Fruit fly (Drosophila melanogaster) whole organism, embryonic: ENCODE results near the gene CG7601.
A peak's percentile ranks its signal among the peaks of the same experiment; 100 is the strongest.

Source experiments
- Asciz ChIP-seq: fragments of 200-800 bp; sonication (Bioruptor generic); optimal IDR thresholded peaks from 2 replicates; lab custom pipeline; 2017; ENCODE audit warnings: missing biosample characterization, mild to moderate bottlenecking, missing genetic modification characterization, missing genetic modification reagents
- Awh ChIP-seq: fragments of 200-800 bp; sonication (Bioruptor generic); IDR thresholded peaks from 2 replicates; pipeline ENCODE4, ENCODE4 v1.3.6; 2022; ENCODE audit warnings: missing biosample characterization, missing genetic modification characterization
- Bgb ChIP-seq: fragments of 200-800 bp; sonication (Bioruptor generic); IDR thresholded peaks from 2 replicates; pipeline ENCODE4 v1.3.6; 2022; ENCODE audit warnings: missing biosample characterization, missing genetic modification characterization; ENCODE audit not compliant: partially characterized antibody
- BtbVII ChIP-seq: fragments of 200-800 bp; sonication (Bioruptor generic); optimal IDR thresholded peaks from 3 replicates; lab custom pipeline; 2017; ENCODE audit warnings: missing biosample characterization, mild to moderate bottlenecking, missing genetic modification characterization
- CG10431 ChIP-seq: fragments of 200-800 bp; sonication (Bioruptor generic); optimal IDR thresholded peaks from 3 replicates; lab custom pipeline; 2018; ENCODE audit warnings: missing biosample characterization, mild to moderate bottlenecking, missing genetic modification characterization
- CG10565 ChIP-seq: fragments of 200-800 bp; sonication (Bioruptor generic); optimal IDR thresholded peaks from 3 replicates; lab custom pipeline; 2016; ENCODE audit warnings: missing biosample characterization, mild to moderate bottlenecking, missing genetic modification characterization
- CG11085 ChIP-seq: fragments of 200-800 bp; sonication (Bioruptor generic); IDR thresholded peaks from 2 replicates; pipeline ENCODE4 v1.3.6; 2022; ENCODE audit warnings: missing biosample characterization, missing genetic modification characterization
- CG13296 ChIP-seq: fragments of 200-800 bp; sonication (Bioruptor generic); optimal IDR thresholded peaks from 3 replicates; lab custom pipeline; 2018; ENCODE audit warnings: missing biosample characterization, mild to moderate bottlenecking, missing genetic modification characterization
- CG1603 ChIP-seq: fragments of 200-800 bp; sonication (Bioruptor generic); optimal IDR thresholded peaks from 2 replicates; lab custom pipeline; 2019; ENCODE audit warnings: missing biosample characterization, mild to moderate bottlenecking, missing genetic modification characterization, moderate library complexity
- CG17328 ChIP-seq: fragments of 200-800 bp; sonication (Bioruptor generic); IDR thresholded peaks from 2 replicates; pipeline ENCODE4 v1.3.6; 2022; ENCODE audit warnings: missing biosample characterization, missing genetic modification characterization
- CG17359 ChIP-seq: fragments of 200-800 bp; sonication (Bioruptor generic); optimal IDR thresholded peaks from 3 replicates; lab custom pipeline; 2018; ENCODE audit warnings: missing biosample characterization, mild to moderate bottlenecking, missing genetic modification characterization, moderate library complexity
- CG17568 ChIP-seq: fragments of 200-800 bp; sonication (Bioruptor generic); optimal IDR thresholded peaks from 2 replicates; lab custom pipeline; 2018; ENCODE audit warnings: missing biosample characterization, mild to moderate bottlenecking, missing genetic modification characterization, moderate library complexity
- CG2712 ChIP-seq: fragments of 200-800 bp; optimal IDR thresholded peaks from 3 replicates; lab custom pipeline; 2019; ENCODE audit warnings: missing biosample characterization, mild to moderate bottlenecking, missing genetic modification characterization, moderate library complexity
- CG2875 ChIP-seq: fragments of 200-800 bp; sonication (Bioruptor generic); optimal IDR thresholded peaks from 2 replicates; lab custom pipeline; 2017; ENCODE audit warnings: missing biosample characterization, mild to moderate bottlenecking, missing genetic modification characterization, missing genetic modification reagents
- CG3281 ChIP-seq: fragments of 200-800 bp; sonication (Bioruptor generic); optimal IDR thresholded peaks from 3 replicates; lab custom pipeline; 2017; ENCODE audit warnings: missing biosample characterization, mild to moderate bottlenecking, missing genetic modification characterization
- CG3407 ChIP-seq: fragments of 200-800 bp; sonication (Bioruptor generic); optimal IDR thresholded peaks from 2 replicates; lab custom pipeline; 2018; ENCODE audit warnings: missing biosample characterization, mild to moderate bottlenecking, missing genetic modification characterization
- CG34422 ChIP-seq: fragments of 200-800 bp; sonication (Bioruptor generic); IDR thresholded peaks from 3 replicates; pipeline ENCODE4 v1.3.6; 2022; ENCODE audit warnings: missing biosample characterization, missing genetic modification characterization
- CG3838 ChIP-seq: fragments of 200-800 bp; sonication (Bioruptor generic); optimal IDR thresholded peaks from 3 replicates; lab custom pipeline; 2016; ENCODE audit warnings: missing biosample characterization, missing genetic modification characterization
- CG42726 ChIP-seq: fragments of 200-800 bp; sonication (Bioruptor generic); IDR thresholded peaks from 2 replicates; pipeline ENCODE4 v1.3.6; 2022; ENCODE audit warnings: missing biosample characterization, missing genetic modification characterization; ENCODE audit not compliant: partially characterized antibody
- CG6791 ChIP-seq: fragments of 200-800 bp; sonication (Bioruptor generic); IDR thresholded peaks from 3 replicates; pipeline ENCODE4 v1.3.6; 2022; ENCODE audit warnings: missing biosample characterization, missing genetic modification characterization; ENCODE audit not compliant: partially characterized antibody
- CG6813 ChIP-seq: fragments of 200-800 bp; sonication (Bioruptor generic); optimal IDR thresholded peaks from 2 replicates; lab custom pipeline; 2017; ENCODE audit warnings: missing biosample characterization, missing genetic modification characterization, mild to moderate bottlenecking, moderate library complexity, missing genetic modification reagents
- CG7357 ChIP-seq: fragments of 200-800 bp; sonication (Bioruptor generic); IDR thresholded peaks from 3 replicates; pipeline ENCODE4 v1.3.6; 2022; ENCODE audit warnings: missing biosample characterization, missing genetic modification characterization
- CG8281 ChIP-seq: fragments of 200-800 bp; sonication (Bioruptor generic); optimal IDR thresholded peaks from 2 replicates; lab custom pipeline; 2018; ENCODE audit warnings: missing biosample characterization, mild to moderate bottlenecking, missing genetic modification characterization, moderate library complexity
- CG8290 ChIP-seq, 3 experiments: fragments of 200-800 bp; sonication (Bioruptor generic); optimal IDR thresholded peaks; 2 replicates each; lab custom pipeline; 2016 to 2019; ENCODE audit warnings: missing biosample characterization in 3 of 3, missing genetic modification characterization in 3 of 3, mild to moderate bottlenecking in 2 of 3, moderate library complexity in 1 of 3
- CG8388 ChIP-seq: fragments of 200-800 bp; sonication (Bioruptor generic); optimal IDR thresholded peaks from 2 replicates; lab custom pipeline; 2019; ENCODE audit warnings: missing biosample characterization, mild to moderate bottlenecking, missing genetic modification characterization, moderate library complexity
- CG8765 ChIP-seq: fragments of 200-800 bp; sonication (Bioruptor generic); IDR thresholded peaks from 2 replicates; pipeline ENCODE4 v1.3.6; 2022; ENCODE audit warnings: missing biosample characterization, missing genetic modification characterization
- CG8944 ChIP-seq: fragments of 200-800 bp; sonication (Bioruptor generic); optimal IDR thresholded peaks from 3 replicates; lab custom pipeline; 2016; ENCODE audit warnings: missing biosample characterization, missing genetic modification characterization
- CG9215 ChIP-seq: fragments of 200-800 bp; sonication (Bioruptor generic); IDR thresholded peaks from 2 replicates; pipeline ENCODE4 v1.3.6; 2022; ENCODE audit warnings: missing biosample characterization, missing genetic modification characterization
- CHES-1-like ChIP-seq: fragments of 200-800 bp; sonication (Bioruptor generic); optimal IDR thresholded peaks from 2 replicates; lab custom pipeline; 2016; ENCODE audit warnings: missing biosample characterization, missing genetic modification characterization
- CkIIα-i1 ChIP-seq: fragments of 200-800 bp; sonication (Bioruptor generic); IDR thresholded peaks from 2 replicates; pipeline ENCODE4 v1.3.6; 2022; ENCODE audit warnings: missing biosample characterization, missing genetic modification characterization
- Dbx ChIP-seq: fragments of 200-800 bp; sonication (Bioruptor generic); IDR thresholded peaks from 3 replicates; pipeline ENCODE4 v1.3.6; 2022; ENCODE audit warnings: missing biosample characterization, missing genetic modification characterization
- Drgx ChIP-seq: fragments of 200-800 bp; sonication (Bioruptor generic); IDR thresholded peaks from 2 replicates; pipeline ENCODE4 v1.3.6; 2022; ENCODE audit warnings: missing biosample characterization, missing genetic modification characterization
- Eip74EF ChIP-seq, 2 experiments: fragments of 200-800 bp in 1 of 2; fragments of >200 bp in 1 of 2; sonication (Bioruptor generic) in 1 of 2; optimal IDR thresholded peaks; 2 replicates each; lab custom pipeline; 2017 to 2019; ENCODE audit warnings: missing biosample characterization in 2 of 2, missing genetic modification characterization in 2 of 2, mild to moderate bottlenecking in 1 of 2, moderate library complexity in 1 of 2
- H2.0 ChIP-seq: fragments of 200-800 bp; sonication (Bioruptor generic); IDR thresholded peaks from 2 replicates; pipeline ENCODE4 v1.3.6; 2022; ENCODE audit warnings: missing biosample characterization, missing genetic modification characterization
- Nf-YC ChIP-seq: fragments of 200-800 bp; optimal IDR thresholded peaks from 3 replicates; lab custom pipeline; 2019; ENCODE audit warnings: missing biosample characterization, mild to moderate bottlenecking, missing genetic modification characterization, moderate library complexity
- Opbp ChIP-seq: fragments of 200-800 bp; sonication (Bioruptor generic); IDR thresholded peaks from 3 replicates; pipeline ENCODE4 v1.3.6; 2022; ENCODE audit warnings: missing biosample characterization, missing genetic modification characterization; ENCODE audit not compliant: partially characterized antibody
- Optix ChIP-seq: fragments of 200-800 bp; sonication (Bioruptor generic); IDR thresholded peaks from 3 replicates; pipeline ENCODE4 v1.3.6; 2022; ENCODE audit warnings: missing biosample characterization, missing genetic modification characterization
- Sin3A ChIP-seq: fragments of >200 bp; optimal IDR thresholded peaks from 2 replicates; lab custom pipeline; 2018
- YL-1 ChIP-seq: fragments of 200-800 bp; sonication (Bioruptor generic); optimal IDR thresholded peaks from 3 replicates; lab custom pipeline; 2017; ENCODE audit warnings: missing biosample characterization, mild to moderate bottlenecking, missing genetic modification characterization
- az2 ChIP-seq: fragments of 200-800 bp; sonication (Bioruptor generic); optimal IDR thresholded peaks from 3 replicates; lab custom pipeline; 2016; ENCODE audit warnings: missing biosample characterization, missing genetic modification characterization
- btn ChIP-seq: fragments of 200-800 bp; sonication (Bioruptor generic); optimal IDR thresholded peaks from 2 replicates; lab custom pipeline; 2016; ENCODE audit warnings: missing biosample characterization, missing genetic modification characterization
- ci ChIP-seq: fragments of 200-800 bp; sonication (Bioruptor generic); IDR thresholded peaks from 3 replicates; pipeline ENCODE4 v1.3.6; 2022; ENCODE audit warnings: missing biosample characterization, missing genetic modification characterization
- croc ChIP-seq: fragments of 200-800 bp; sonication (Bioruptor generic); conservative IDR thresholded peaks from 3 replicates; pipeline ENCODE4 v1.3.6; 2022; ENCODE audit warnings: missing biosample characterization, missing genetic modification characterization
- dpn ChIP-seq, 2 experiments: fragments of 200-800 bp; sonication (Bioruptor generic); optimal IDR thresholded peaks; 3 replicates each; lab custom pipeline; 2016; ENCODE audit warnings: missing biosample characterization in 2 of 2, missing genetic modification characterization in 2 of 2
- dysf ChIP-seq: fragments of 200-800 bp; sonication (Bioruptor generic); IDR thresholded peaks from 3 replicates; pipeline ENCODE4 v1.3.6; 2022; ENCODE audit warnings: missing biosample characterization, missing genetic modification characterization
- lmd ChIP-seq: fragments of 200-800 bp; sonication (Bioruptor generic); IDR thresholded peaks from 2 replicates; pipeline ENCODE4 v1.3.6; 2022; ENCODE audit warnings: missing biosample characterization, missing genetic modification characterization
- otp ChIP-seq: fragments of 200-800 bp; sonication (Bioruptor generic); IDR thresholded peaks from 3 replicates; pipeline ENCODE4, ENCODE4 v1.3.6; 2022; ENCODE audit warnings: missing biosample characterization, missing genetic modification characterization
- pnt ChIP-seq: fragments of 200-800 bp; sonication (Bioruptor generic); optimal IDR thresholded peaks from 3 replicates; lab custom pipeline; 2016; ENCODE audit warnings: missing biosample characterization, missing genetic modification characterization
- pros ChIP-seq: fragments of 200-800 bp; sonication (Bioruptor generic); optimal IDR thresholded peaks from 3 replicates; lab custom pipeline; 2019; ENCODE audit warnings: missing biosample characterization, mild to moderate bottlenecking, missing genetic modification characterization, moderate library complexity
- wek ChIP-seq: fragments of 200-800 bp; sonication (Bioruptor generic); optimal IDR thresholded peaks from 3 replicates; lab custom pipeline; 2018; ENCODE audit warnings: missing biosample characterization, mild to moderate bottlenecking, missing genetic modification characterization, moderate library complexity
- z ChIP-seq: fragments of 200-800 bp; sonication (Bioruptor generic); IDR thresholded peaks from 3 replicates; pipeline ENCODE4 v1.3.6; 2022; ENCODE audit warnings: missing biosample characterization, missing genetic modification characterization

CG7601 gene

dm6 chr3R:29757226-29757625 is 20.7 kb upstream of the CG7601 start (continued):
- TF ChIP-seq lmd (GFP tag; lab: Robert Waterston, UW) (no peak), CG6813 (peak; percentile 19), CG42726 (no peak), CG2875 (GFP tag; lab: Kevin White, UChicago) (peak; percentile 47), CG3407 (GFP tag; lab: Kevin White, UChicago) (peak; percentile 46), pros (GFP tag; lab: Kevin White, UChicago) (no peak), CG34422 (GFP tag; lab: Robert Waterston, UW) (no peak), CG8290 (GFP tag; optimal IDR thresholded peaks at IDR 0.05; lab: Kevin White, UChicago) (no peak), CG8290 (tag; optimal IDR thresholded peaks at IDR 0.05; lab: Kevin White, UChicago) (peak in 1 of 2 experiments; percentile 72), croc (GFP tag; lab: Robert Waterston, UW) (no peak), CkIIα-i1 (GFP tag; lab: Robert Waterston, UW) (no peak), Eip74EF (GFP tag; optimal IDR thresholded peaks at IDR 0.05; lab: Kevin White, UChicago) (peak in 1 of 2 experiments; percentile 3), dpn (GFP tag; optimal IDR thresholded peaks at IDR 0.05; lab: Kevin White, UChicago) (no peak), Drgx (GFP tag; lab: Robert Waterston, UW) (peak; percentile 36), CG8765 (no peak), Bgb (0 out of 2 replicates have a peak, but pooled peaks have one; percentile 13), BtbVII (GFP tag; lab: Kevin White, UChicago) (peak; percentile 15), YL-1 (GFP tag; lab: Kevin White, UChicago) (no peak), az2 (GFP tag; lab: Kevin White, UChicago) (no peak), wek (GFP tag; lab: Kevin White, UChicago) (peak; percentile 67), CG10431 (GFP tag; lab: Kevin White, UChicago) (no peak), CG2712 (tag; lab: Kevin White, UChicago) (no peak), CG10565 (GFP tag; lab: Kevin White, UChicago) (no peak), Asciz (GFP tag; lab: Kevin White, UChicago) (peak; percentile 37), btn (GFP tag; lab: Kevin White, UChicago) (no peak), CG13296 (GFP tag; lab: Kevin White, UChicago) (peak; percentile 5), CG17359 (tag; lab: Kevin White, UChicago) (peak; percentile 35), otp (GFP tag; lab: Robert Waterston, UW) (0 out of 3 replicates have a peak, but pooled peaks have one; percentile 19), CG11085 (GFP tag; lab: Robert Waterston, UW) (no peak), CG9215 (GFP tag; lab: Robert Waterston, UW) (no peak), CG8944 (GFP tag; lab: Kevin White, UChicago) (no peak), pnt (GFP tag; lab: Kevin White, UChicago) (no peak), CG8388 (no peak), H2.0 (GFP tag; lab: Robert Waterston, UW) (no peak), CG17568 (GFP tag; lab: Kevin White, UChicago) (no peak), CG8281 (tag; lab: Kevin White, UChicago) (no peak), dysf (no peak), Awh (GFP tag; lab: Robert Waterston, UW) (no peak), CG6791 (no peak), CG1603 (tag; lab: Kevin White, UChicago) (peak; percentile 59), CG17328 (GFP tag; lab: Robert Waterston, UW) (0 out of 2 replicates have a peak, but pooled peaks have one; percentile 32), z (no peak), Sin3A (lab: Kevin White, UChicago) (no peak), Nf-YC (tag; lab: Kevin White, UChicago) (no peak), CG3281 (peak; percentile 14), Optix (GFP tag; lab: Robert Waterston, UW) (no peak), Opbp (no peak), Dbx (0 out of 3 replicates have a peak, but pooled peaks have one; percentile 40), ci (peak; percentile 69; the same call in 2 of the 3 replicates), CG3838 (GFP tag; lab: Kevin White, UChicago) (no peak), CG7357 (GFP tag; lab: Robert Waterston, UW) (no peak), CHES-1-like (GFP tag; lab: Kevin White, UChicago) (no peak)
